Worm (Caenorhabditis elegans): Measurements from ENCODE around the gene C51E3.9.

DNA sequence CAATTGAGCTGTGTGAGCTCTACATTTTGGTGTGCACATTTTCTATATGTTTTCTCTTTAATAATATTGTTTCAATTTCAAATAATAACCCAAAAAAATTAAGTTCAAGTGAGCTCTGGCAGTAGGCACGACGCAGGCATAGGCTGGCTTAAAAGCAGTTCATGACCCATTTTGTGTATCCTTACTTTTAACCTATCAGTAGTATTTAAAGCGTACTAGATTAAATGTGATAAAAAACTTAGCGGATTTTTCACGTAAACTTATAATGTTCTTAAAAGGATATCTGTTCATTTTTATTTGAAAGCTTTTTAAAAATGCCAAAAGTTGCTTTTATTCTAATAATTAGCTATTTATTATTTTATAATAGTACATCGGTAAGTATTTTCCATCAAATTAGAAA lies 22.4 kb upstream of the C51E3.9 start, which contains the start of gene C08B6.6:
- no peak for TF ChIP-seq madf-10 (tag; optimal IDR thresholded peaks at IDR 0.05)
- no peak for TF ChIP-seq mcd-1 (GFP tag; IDR thresholded peaks at IDR 0.05)
- no peak for TF ChIP-seq athp-1 (tag; optimal IDR thresholded peaks at IDR 0.05)
- no peak for TF ChIP-seq aptf-3 (GFP tag; IDR thresholded peaks at IDR 0.05)
- no peak for TF ChIP-seq egl-18 (GFP tag; IDR thresholded peaks at IDR 0.05)
- no peak for TF ChIP-seq tbp1 (GFP tag; optimal IDR thresholded peaks at IDR 0.05)
- TF ChIP-seq unc-130 (GFP tag; optimal IDR thresholded peaks at IDR 0.05), result no peak
- no peak for TF ChIP-seq efl-1 (GFP tag; optimal IDR thresholded peaks at IDR 0.05)
- no peak for TF ChIP-seq snpc-3.4 (tag; optimal IDR thresholded peaks at IDR 0.05)
- TF ChIP-seq F57A8.1 (GFP tag; optimal IDR thresholded peaks at IDR 0.05), result no peak

All from whole organism, young adult.